Fruit fly (Drosophila melanogaster) whole organism, embryonic: ENCODE data around the gene CG32106.

Experiments used
- Bgb ChIP-seq: fragments of 200-800 bp; sonication (Bioruptor generic); IDR thresholded peaks from 2 replicates; pipeline ENCODE4 v1.3.6; 2022; ENCODE audit warnings: missing biosample characterization, missing genetic modification characterization; ENCODE audit not compliant: partially characterized antibody
- BtbVII ChIP-seq: fragments of 200-800 bp; sonication (Bioruptor generic); optimal IDR thresholded peaks from 3 replicates; lab custom pipeline; 2017; ENCODE audit warnings: missing biosample characterization, mild to moderate bottlenecking, missing genetic modification characterization
- CG11093 ChIP-seq: fragments of 200-800 bp; sonication (Bioruptor generic); IDR thresholded peaks from 3 replicates; pipeline ENCODE4 v1.3.6; 2022; ENCODE audit warnings: missing biosample characterization, missing genetic modification characterization
- CG11723 ChIP-seq: fragments of 200-800 bp; sonication (Bioruptor generic); optimal IDR thresholded peaks from 2 replicates; lab custom pipeline; 2017; ENCODE audit warnings: missing biosample characterization, mild to moderate bottlenecking, missing genetic modification characterization
- CG13287 ChIP-seq: fragments of 200-800 bp; sonication (Bioruptor generic); IDR thresholded peaks from 2 replicates; pipeline ENCODE4 v1.3.6; 2022; ENCODE audit warnings: missing biosample characterization, missing genetic modification characterization; ENCODE audit not compliant: partially characterized antibody
- CG15696 ChIP-seq: fragments of 200-800 bp; sonication (Bioruptor generic); optimal IDR thresholded peaks from 2 replicates; lab custom pipeline; 2019; ENCODE audit warnings: missing biosample characterization, mild to moderate bottlenecking, missing genetic modification characterization, moderate library complexity
- CG16815 ChIP-seq: fragments of 200-800 bp; sonication (Bioruptor generic); optimal IDR thresholded peaks from 3 replicates; lab custom pipeline; 2017; ENCODE audit warnings: missing biosample characterization, mild to moderate bottlenecking, missing genetic modification characterization
- CG17328 ChIP-seq: fragments of 200-800 bp; sonication (Bioruptor generic); IDR thresholded peaks from 2 replicates; pipeline ENCODE4 v1.3.6; 2022; ENCODE audit warnings: missing biosample characterization, missing genetic modification characterization
- CG17912 ChIP-seq: fragments of 200-800 bp; sonication (Bioruptor generic); optimal IDR thresholded peaks from 2 replicates; lab custom pipeline; 2018; ENCODE audit warnings: missing biosample characterization, mild to moderate bottlenecking, missing genetic modification characterization
- CG3281 ChIP-seq: fragments of 200-800 bp; sonication (Bioruptor generic); optimal IDR thresholded peaks from 3 replicates; lab custom pipeline; 2017; ENCODE audit warnings: missing biosample characterization, mild to moderate bottlenecking, missing genetic modification characterization
- CG34422 ChIP-seq: fragments of 200-800 bp; sonication (Bioruptor generic); IDR thresholded peaks from 3 replicates; pipeline ENCODE4 v1.3.6; 2022; ENCODE audit warnings: missing biosample characterization, missing genetic modification characterization
- CG3847 ChIP-seq: fragments of 200-800 bp; sonication (Bioruptor generic); IDR thresholded peaks from 2 replicates; pipeline ENCODE4 v1.3.6; 2022; ENCODE audit warnings: missing biosample characterization, missing genetic modification characterization
- CG4282 ChIP-seq: fragments of 200-800 bp; sonication (Bioruptor generic); optimal IDR thresholded peaks from 2 replicates; lab custom pipeline; 2016; ENCODE audit warnings: missing biosample characterization, missing genetic modification characterization
- CG6813 ChIP-seq: fragments of 200-800 bp; sonication (Bioruptor generic); optimal IDR thresholded peaks from 2 replicates; lab custom pipeline; 2017; ENCODE audit warnings: missing biosample characterization, missing genetic modification characterization, mild to moderate bottlenecking, moderate library complexity, missing genetic modification reagents
- CG7556 ChIP-seq: fragments of 200-800 bp; sonication (Bioruptor generic); optimal IDR thresholded peaks from 2 replicates; lab custom pipeline; 2017; ENCODE audit warnings: missing biosample characterization, mild to moderate bottlenecking, missing genetic modification characterization
- CG7963 ChIP-seq: fragments of 200-800 bp; sonication (Bioruptor generic); IDR thresholded peaks from 3 replicates; pipeline ENCODE4 v1.3.6; 2022; ENCODE audit warnings: missing biosample characterization, missing genetic modification characterization; ENCODE audit not compliant: partially characterized antibody
- CG8281 ChIP-seq: fragments of 200-800 bp; sonication (Bioruptor generic); optimal IDR thresholded peaks from 2 replicates; lab custom pipeline; 2018; ENCODE audit warnings: missing biosample characterization, mild to moderate bottlenecking, missing genetic modification characterization, moderate library complexity
- CG8290 ChIP-seq, 3 experiments: fragments of 200-800 bp; sonication (Bioruptor generic); optimal IDR thresholded peaks; 2 replicates each; lab custom pipeline; 2016 to 2019; ENCODE audit warnings: missing biosample characterization in 3 of 3, missing genetic modification characterization in 3 of 3, mild to moderate bottlenecking in 2 of 3, moderate library complexity in 1 of 3
- CG8478 ChIP-seq: fragments of >200 bp; optimal IDR thresholded peaks from 2 replicates; lab custom pipeline; 2018
- CG9215 ChIP-seq: fragments of 200-800 bp; sonication (Bioruptor generic); IDR thresholded peaks from 2 replicates; pipeline ENCODE4 v1.3.6; 2022; ENCODE audit warnings: missing biosample characterization, missing genetic modification characterization
- CG9797 ChIP-seq: fragments of 200-800 bp; sonication (Bioruptor generic); optimal IDR thresholded peaks from 3 replicates; lab custom pipeline; 2018; ENCODE audit warnings: missing biosample characterization, mild to moderate bottlenecking, missing genetic modification characterization
- Dp ChIP-seq: fragments of 200-800 bp; sonication (Bioruptor generic); optimal IDR thresholded peaks from 2 replicates; lab custom pipeline; 2018; ENCODE audit warnings: missing biosample characterization, mild to moderate bottlenecking, missing genetic modification characterization, moderate library complexity
- E2f1 ChIP-seq: fragments of 200-800 bp; sonication (Bioruptor generic); IDR thresholded peaks from 2 replicates; pipeline ENCODE4 v1.3.6; 2022; ENCODE audit warnings: missing biosample characterization, missing genetic modification characterization
- Eip74EF ChIP-seq, 2 experiments: fragments of 200-800 bp in 1 of 2; fragments of >200 bp in 1 of 2; sonication (Bioruptor generic) in 1 of 2; optimal IDR thresholded peaks; 2 replicates each; lab custom pipeline; 2017 to 2019; ENCODE audit warnings: missing biosample characterization in 2 of 2, missing genetic modification characterization in 2 of 2, mild to moderate bottlenecking in 1 of 2, moderate library complexity in 1 of 2
- H2.0 ChIP-seq: fragments of 200-800 bp; sonication (Bioruptor generic); IDR thresholded peaks from 2 replicates; pipeline ENCODE4 v1.3.6; 2022; ENCODE audit warnings: missing biosample characterization, missing genetic modification characterization
- HmgD ChIP-seq: fragments of 200-800 bp; sonication (Bioruptor generic); optimal IDR thresholded peaks from 3 replicates; lab custom pipeline; 2016; ENCODE audit warnings: missing biosample characterization, missing genetic modification characterization
- Sox102F ChIP-seq: fragments of 200-800 bp; sonication (Bioruptor generic); optimal IDR thresholded peaks from 2 replicates; lab custom pipeline; 2018; ENCODE audit warnings: missing biosample characterization, mild to moderate bottlenecking, missing genetic modification characterization, moderate library complexity
- Spps ChIP-seq: fragments of 200-800 bp; sonication (Bioruptor generic); optimal IDR thresholded peaks from 2 replicates; lab custom pipeline; 2018; ENCODE audit warnings: missing biosample characterization, mild to moderate bottlenecking, missing genetic modification characterization
- Sry-β ChIP-seq: fragments of 200-800 bp; sonication (Bioruptor generic); optimal IDR thresholded peaks from 2 replicates; lab custom pipeline; 2018; ENCODE audit warnings: missing biosample characterization, mild to moderate bottlenecking, missing genetic modification characterization, moderate library complexity
- Usf ChIP-seq: fragments of 200-800 bp; sonication (Bioruptor generic); optimal IDR thresholded peaks from 2 replicates; lab custom pipeline; 2017; ENCODE audit warnings: missing genotype, missing biosample characterization, missing genetic modification characterization
- br ChIP-seq: fragments of >200 bp; optimal IDR thresholded peaks from 2 replicates; lab custom pipeline; 2017
- cato ChIP-seq: fragments of 200-800 bp; sonication (Bioruptor generic); optimal IDR thresholded peaks from 2 replicates; lab custom pipeline; 2016; ENCODE audit warnings: missing biosample characterization, missing genetic modification characterization, borderline replicate concordance
- corto ChIP-seq: fragments of 200-800 bp; sonication (Bioruptor generic); optimal IDR thresholded peaks from 2 replicates; lab custom pipeline; 2016; ENCODE audit warnings: missing biosample characterization, mild to moderate bottlenecking, missing genetic modification characterization, moderate library complexity
- crol ChIP-seq: fragments of 200-800 bp; sonication (Bioruptor generic); IDR thresholded peaks from 2 replicates; pipeline ENCODE4 v1.3.6; 2022; ENCODE audit warnings: missing biosample characterization, missing genetic modification characterization
- emc ChIP-seq: fragments of 200-800 bp; sonication (Bioruptor generic); optimal IDR thresholded peaks from 2 replicates; lab custom pipeline; 2016; ENCODE audit warnings: missing biosample characterization, missing genetic modification characterization
- exex ChIP-seq: fragments of 200-800 bp; sonication (Bioruptor generic); optimal IDR thresholded peaks from 4 replicates; lab custom pipeline; 2018; ENCODE audit warnings: missing biosample characterization, mild to moderate bottlenecking, missing genetic modification characterization, moderate library complexity
- gro ChIP-seq: fragments of 200-800 bp; sonication (Bioruptor generic); optimal IDR thresholded peaks from 2 replicates; lab custom pipeline; 2016; ENCODE audit warnings: missing biosample characterization, missing genetic modification characterization
- hb ChIP-seq: fragments of 200-800 bp; sonication (Bioruptor generic); IDR thresholded peaks from 3 replicates; pipeline ENCODE4 v1.3.6; 2022; ENCODE audit warnings: missing biosample characterization, missing genetic modification characterization; ENCODE audit not compliant: partially characterized antibody
- her ChIP-seq: fragments of 200-800 bp; sonication (Bioruptor generic); optimal IDR thresholded peaks from 2 replicates; lab custom pipeline; 2016; ENCODE audit warnings: missing biosample characterization, missing genetic modification characterization
- hth ChIP-seq: fragments of >200 bp; optimal IDR thresholded peaks from 2 replicates; lab custom pipeline; 2017; ENCODE audit warnings: inconsistent platforms
- ind ChIP-seq: fragments of 200-800 bp; sonication (Bioruptor generic); optimal IDR thresholded peaks from 3 replicates; lab custom pipeline; 2016; ENCODE audit warnings: missing biosample characterization, missing genetic modification characterization
- kah ChIP-seq: fragments of 200-800 bp; sonication (Bioruptor generic); optimal IDR thresholded peaks from 2 replicates; lab custom pipeline; 2018; ENCODE audit warnings: missing biosample characterization, mild to moderate bottlenecking, missing genetic modification characterization
- klu ChIP-seq: fragments of 200-800 bp; sonication (Bioruptor generic); IDR thresholded peaks from 2 replicates; pipeline ENCODE4 v1.3.6; 2022; ENCODE audit warnings: missing biosample characterization, missing genetic modification characterization
- mld ChIP-seq: fragments of 200-800 bp; sonication (Bioruptor generic); IDR thresholded peaks from 3 replicates; pipeline ENCODE4 v1.3.6; 2022; ENCODE audit warnings: missing biosample characterization, missing genetic modification characterization; ENCODE audit not compliant: partially characterized antibody
- org-1 ChIP-seq: fragments of 200-800 bp; sonication (Bioruptor generic); optimal IDR thresholded peaks from 2 replicates; lab custom pipeline; 2017; ENCODE audit warnings: missing biosample characterization, missing genetic modification characterization
- p53 ChIP-seq: fragments of 200-800 bp; sonication (Bioruptor generic); optimal IDR thresholded peaks from 2 replicates; lab custom pipeline; 2016; ENCODE audit warnings: missing biosample characterization, missing genetic modification characterization
- slbo ChIP-seq: fragments of 200-800 bp; sonication (Bioruptor generic); IDR thresholded peaks from 2 replicates; pipeline ENCODE4 v1.3.6; 2022; ENCODE audit warnings: missing biosample characterization, missing genetic modification characterization
- sob ChIP-seq: fragments of 200-800 bp; sonication (Bioruptor generic); IDR thresholded peaks from 2 replicates; pipeline ENCODE4 v1.3.6; 2022; ENCODE audit warnings: missing biosample characterization, missing genetic modification characterization
- sqz ChIP-seq: fragments of 200-800 bp; sonication (Bioruptor generic); optimal IDR thresholded peaks from 3 replicates; lab custom pipeline; 2018; ENCODE audit warnings: missing biosample characterization, mild to moderate bottlenecking, missing genetic modification characterization
- vnd ChIP-seq: fragments of 200-800 bp; sonication (Bioruptor generic); IDR thresholded peaks from 3 replicates; pipeline ENCODE4 v1.3.6; 2022; ENCODE audit warnings: missing biosample characterization, missing genetic modification characterization; ENCODE audit not compliant: partially characterized antibody
- yki ChIP-seq: fragments of >200 bp; optimal IDR thresholded peaks from 3 replicates; lab custom pipeline; 2018

Gene CG32106

dm6 chr3L:12806290-12806743, 27.8 kb upstream of the CG32106 start (continued):
- no peak for TF ChIP-seq CG13287 (GFP tag; lab: Robert Waterston, UW)
- no peak for TF ChIP-seq klu (GFP tag; lab: Robert Waterston, UW)
- TF ChIP-seq corto (GFP tag; lab: Kevin White, UChicago), result no peak
- peak; percentile 77; the same call in 1 of the 2 replicates for TF ChIP-seq crol (GFP tag; lab: Robert Waterston, UW)
- TF ChIP-seq H2.0 (GFP tag; lab: Robert Waterston, UW), result peak; percentile 27; the same call in 1 of the 2 replicates
- TF ChIP-seq Bgb (GFP tag; lab: Robert Waterston, UW), result no peak
- no peak for TF ChIP-seq Usf (GFP tag; lab: Kevin White, UChicago)
- TF ChIP-seq CG3281 (GFP tag; lab: Kevin White, UChicago), result peak; percentile 59
- no peak for TF ChIP-seq hb (GFP tag; lab: Robert Waterston, UW)
- peak; percentile 21 for TF ChIP-seq CG11723 (GFP tag; lab: Kevin White, UChicago)
- peak; percentile 27; the same call in 1 of the 2 replicates for TF ChIP-seq slbo (GFP tag; lab: Robert Waterston, UW)
- no peak for TF ChIP-seq yki
- TF ChIP-seq CG15696 (tag; lab: Kevin White, UChicago), result peak; percentile 7
- TF ChIP-seq exex, result no peak
- TF ChIP-seq CG16815 (GFP tag; lab: Kevin White, UChicago), result no peak
- TF ChIP-seq br (lab: Kevin White, UChicago), result no peak
- no peak for TF ChIP-seq CG8478 (lab: Kevin White, UChicago)
- no peak for TF ChIP-seq sqz
- TF ChIP-seq Sox102F (GFP tag; lab: Kevin White, UChicago), result peak; percentile 65
- TF ChIP-seq Eip74EF (GFP tag; optimal IDR thresholded peaks at IDR 0.05; lab: Kevin White, UChicago), result peak in 1 of 2 experiments; percentile 40
- 0 out of 2 replicates have a peak, but pooled peaks have one; percentile 52 for TF ChIP-seq CG17328 (GFP tag; lab: Robert Waterston, UW)
- no peak for TF ChIP-seq p53
- no peak for TF ChIP-seq CG4282
- no peak for TF ChIP-seq mld (GFP tag; lab: Robert Waterston, UW)
- no peak for TF ChIP-seq HmgD
- TF ChIP-seq vnd (GFP tag; lab: Robert Waterston, UW), result no peak
- no peak for TF ChIP-seq hth
- TF ChIP-seq Dp (GFP tag; lab: Kevin White, UChicago), result no peak
- peak; percentile 62 for TF ChIP-seq CG7556
- TF ChIP-seq her (GFP tag; lab: Kevin White, UChicago), result no peak
- no peak for TF ChIP-seq CG9215 (GFP tag; lab: Robert Waterston, UW)
- TF ChIP-seq CG9797 (GFP tag; lab: Kevin White, UChicago), result no peak
- peak; percentile 12 for TF ChIP-seq org-1 (GFP tag; lab: Kevin White, UChicago)
- TF ChIP-seq sob (GFP tag; lab: Robert Waterston, UW), result no peak
- no peak for TF ChIP-seq CG7963 (GFP tag; lab: Robert Waterston, UW)
- peak; percentile 41 for TF ChIP-seq CG6813
- TF ChIP-seq CG11093, result no peak
- TF ChIP-seq CG8290 (GFP tag; optimal IDR thresholded peaks at IDR 0.05; lab: Kevin White, UChicago), result no peak
- peak in 1 of 2 experiments; percentile 39 for TF ChIP-seq CG8290 (tag; optimal IDR thresholded peaks at IDR 0.05; lab: Kevin White, UChicago)
- 0 out of 2 replicates have a peak, but pooled peaks have one; percentile 19 for TF ChIP-seq E2f1
- peak; percentile 17 for TF ChIP-seq ind
- TF ChIP-seq CG17912 (GFP tag; lab: Kevin White, UChicago), result no peak
- no peak for TF ChIP-seq gro
- no peak for TF ChIP-seq cato (GFP tag; lab: Kevin White, UChicago)
- no peak for TF ChIP-seq CG8281 (tag; lab: Kevin White, UChicago)
- TF ChIP-seq CG34422 (GFP tag; lab: Robert Waterston, UW), result no peak; the same call in 2 of the 3 replicates
- TF ChIP-seq Sry-β (GFP tag; lab: Kevin White, UChicago), result no peak
- peak; percentile 69 for TF ChIP-seq BtbVII (GFP tag; lab: Kevin White, UChicago)
- TF ChIP-seq kah (GFP tag; lab: Kevin White, UChicago), result no peak
- no peak for TF ChIP-seq emc (GFP tag; lab: Kevin White, UChicago)
- no peak for TF ChIP-seq CG3847 (GFP tag; lab: Robert Waterston, UW)
- no peak for TF ChIP-seq Spps (tag; lab: Kevin White, UChicago)
